Worm (Caenorhabditis elegans) whole organism, late embryonic: ENCODE measurements around the gene C44E12.1.

Experiments
- K09A11.1 ChIP-seq: sonication (generic microtip); optimal IDR thresholded peaks from 2 replicates; lab custom pipeline; 2017; ENCODE audit warnings: antibody characterized with exemption, mild to moderate bottlenecking, missing genetic modification characterization, missing compliant biosample characterization; ENCODE audit not compliant: insufficient read depth
- ama-1 ChIP-seq: fragments of 150-350 bp; optimal IDR thresholded peaks from 2 replicates; lab custom pipeline; 2014
- ceh-9 ChIP-seq: sonication (generic microtip); optimal IDR thresholded peaks from 2 replicates; lab custom pipeline; 2016; ENCODE audit warnings: mild to moderate bottlenecking, missing genetic modification characterization, inconsistent platforms, missing compliant biosample characterization
- che-1 ChIP-seq: sonication (generic microtip); optimal IDR thresholded peaks from 2 replicates; lab custom pipeline; 2016; ENCODE audit warnings: mild to moderate bottlenecking, missing genetic modification characterization, missing compliant biosample characterization
- hlh-30 ChIP-seq: sonication (generic microtip); optimal IDR thresholded peaks from 2 replicates; lab custom pipeline; 2017; ENCODE audit warnings: antibody characterized with exemption, missing genetic modification characterization, missing compliant biosample characterization; ENCODE audit not compliant: insufficient read depth
- nfya-1 ChIP-seq: sonication (generic microtip); optimal IDR thresholded peaks from 2 replicates; lab custom pipeline; 2017; ENCODE audit warnings: missing genetic modification characterization, mild to moderate bottlenecking, missing compliant biosample characterization, antibody characterized with exemption, moderate library complexity
- nhr-11 ChIP-seq: fragments of 150-350 bp; optimal IDR thresholded peaks from 2 replicates; lab custom pipeline; 2014; ENCODE audit warnings: missing biosample characterization, missing genetic modification characterization
- nhr-232 ChIP-seq: sonication (generic microtip); optimal IDR thresholded peaks from 2 replicates; lab custom pipeline; 2016; ENCODE audit warnings: missing genetic modification characterization, missing compliant biosample characterization
- ref-2 ChIP-seq: sonication (generic microtip); optimal IDR thresholded peaks from 2 replicates; lab custom pipeline; 2016; ENCODE audit warnings: missing genetic modification characterization, missing compliant biosample characterization
- sox-4 ChIP-seq: sonication (generic microtip); optimal IDR thresholded peaks from 2 replicates; lab custom pipeline; 2017; ENCODE audit warnings: mild to moderate bottlenecking, missing genetic modification characterization, inconsistent platforms, missing compliant biosample characterization
- tbx-2 ChIP-seq: sonication (generic microtip); optimal IDR thresholded peaks from 2 replicates; lab custom pipeline; 2016; ENCODE audit warnings: missing genetic modification characterization, missing compliant biosample characterization
- tbx-7 ChIP-seq: sonication (generic microtip); optimal IDR thresholded peaks from 2 replicates; lab custom pipeline; 2016; ENCODE audit warnings: missing genotype, missing genetic modification characterization, missing compliant biosample characterization
- ttx-3 ChIP-seq: sonication (generic microtip); optimal IDR thresholded peaks from 2 replicates; lab custom pipeline; 2016; ENCODE audit warnings: missing genetic modification reagents, missing genetic modification characterization, missing compliant biosample characterization
- zip-5 ChIP-seq: sonication (generic microtip); optimal IDR thresholded peaks from 2 replicates; lab custom pipeline; 2016; ENCODE audit warnings: missing genetic modification characterization, missing compliant biosample characterization

- TF ChIP-seq che-1 (tag; lab: Kevin White, UChicago) = no peak
- TF ChIP-seq nfya-1 = no peak
- TF ChIP-seq zip-5 (tag; lab: Kevin White, UChicago) = no peak
- TF ChIP-seq ttx-3 (tag; lab: Kevin White, UChicago) = no peak
- TF ChIP-seq ama-1 (lab: Kevin White, UChicago) = no peak
- no peak for TF ChIP-seq nhr-11 (tag; lab: Kevin White, UChicago)
- TF ChIP-seq ceh-9 = no peak
- no peak for TF ChIP-seq tbx-7
- no peak for TF ChIP-seq sox-4
- no peak for TF ChIP-seq nhr-232 (tag; lab: Kevin White, UChicago)
- no peak for TF ChIP-seq hlh-30 (tag; lab: Kevin White, UChicago)
- no peak for TF ChIP-seq ref-2 (tag; lab: Kevin White, UChicago)
- TF ChIP-seq tbx-2 (tag; lab: Kevin White, UChicago) = no peak
- no peak for TF ChIP-seq K09A11.1 (tag; lab: Kevin White, UChicago)
Measured at ce11 chrX:7607982-7608381, 11.3 kb downstream of the C44E12.1 start, which contains the start of gene twk-17.
